Worm (Caenorhabditis elegans): ENCODE measurements around the gene srg-28.

ce11 chrV:5319477-5319876 is 15.2 kb upstream of the srg-28 start, which contains the start of gene ceh-34:
- TF ChIP-seq nhr-2 (tag; optimal IDR thresholded peaks at IDR 0.05): no peak
- no peak for TF ChIP-seq unc-62 (GFP tag; optimal IDR thresholded peaks at IDR 0.05)
- no peak for TF ChIP-seq ztf-11 (tag; optimal IDR thresholded peaks at IDR 0.05)
- no peak for TF ChIP-seq nhr-76 (tag; optimal IDR thresholded peaks at IDR 0.05)
- no peak for TF ChIP-seq lsy-2 (tag; optimal IDR thresholded peaks at IDR 0.05)
- no peak for TF ChIP-seq mep-1 (tag; optimal IDR thresholded peaks at IDR 0.05)
- no peak for TF ChIP-seq M03D4.4 (tag; optimal IDR thresholded peaks at IDR 0.05)
- TF ChIP-seq pha-4 (tag; optimal IDR thresholded peaks at IDR 0.05): no peak
- no peak for TF ChIP-seq snpc-4 (tag; optimal IDR thresholded peaks at IDR 0.05)

Data from whole organism, mixed stage, embryonic.